Worm (Caenorhabditis elegans): ENCODE data around the gene wnk-1.
"Not testable (repeated sequence)": the region's sequence is repeated elsewhere in the genome, so short reads cannot be mapped to it uniquely, and the experiment has no call there.

wnk-1 gene

ce11 chrIV:9169764-9170163 lies 30.1 kb upstream of the wnk-1 start:
- TF ChIP-seq ets-7 (tag; optimal IDR thresholded peaks at IDR 0.05) (no peak), aly-1 (tag; optimal IDR thresholded peaks at IDR 0.05) (no peak), sea-1 (GFP tag; conservative IDR thresholded peaks at IDR 0.05) (no peak), F13C5.2 (tag; optimal IDR thresholded peaks at IDR 0.05) (no peak), ceh-36 (tag; optimal IDR thresholded peaks at IDR 0.05) (no peak), flt-1 (GFP tag; IDR thresholded peaks at IDR 0.05) (no peak), tbx-11 (GFP tag; IDR thresholded peaks at IDR 0.05) (no peak), tbx-37 (GFP tag; conservative IDR thresholded peaks at IDR 0.05) (no peak), scrt-1 (GFP tag; IDR thresholded peaks at IDR 0.05) (no peak), pes-1 (GFP tag; IDR thresholded peaks at IDR 0.05) (no peak), hmbx-1 (tag; optimal IDR thresholded peaks at IDR 0.05) (no peak), ceh-13 (GFP tag; optimal IDR thresholded peaks at IDR 0.05) (no peak), hmg-4 (GFP tag; optimal IDR thresholded peaks at IDR 0.05) (no peak), B0310.2 (tag; optimal IDR thresholded peaks at IDR 0.05) (no peak), hnd-1 (tag; optimal IDR thresholded peaks at IDR 0.05) (no peak), ama-1 (optimal IDR thresholded peaks at IDR 0.05) (no peak), tra-4 (tag; optimal IDR thresholded peaks at IDR 0.05) (no peak)

- TF ChIP-seq aly-1 (tag; optimal IDR thresholded peaks at IDR 0.05) (no peak), hmg-4 (GFP tag; optimal IDR thresholded peaks at IDR 0.05) (no peak), sea-1 (GFP tag; conservative IDR thresholded peaks at IDR 0.05) (no peak), scrt-1 (GFP tag; IDR thresholded peaks at IDR 0.05) (no peak), tbx-37 (GFP tag; conservative IDR thresholded peaks at IDR 0.05) (no peak), ets-7 (tag; optimal IDR thresholded peaks at IDR 0.05) (no peak), ceh-13 (GFP tag; optimal IDR thresholded peaks at IDR 0.05) (no peak), B0310.2 (tag; optimal IDR thresholded peaks at IDR 0.05) (no peak), hmbx-1 (tag; optimal IDR thresholded peaks at IDR 0.05) (no peak), ceh-36 (tag; optimal IDR thresholded peaks at IDR 0.05) (no peak), F13C5.2 (tag; optimal IDR thresholded peaks at IDR 0.05) (no peak), tra-4 (tag; optimal IDR thresholded peaks at IDR 0.05) (no peak), pes-1 (GFP tag; IDR thresholded peaks at IDR 0.05) (no peak), tbx-11 (GFP tag; IDR thresholded peaks at IDR 0.05) (no peak), hnd-1 (tag; optimal IDR thresholded peaks at IDR 0.05) (no peak), ama-1 (optimal IDR thresholded peaks at IDR 0.05) (no peak), flt-1 (GFP tag; IDR thresholded peaks at IDR 0.05) (no peak)
These were observed 15.4 kb upstream of the wnk-1 start, which contains the start of gene C07C7.1 for ce11 chrIV:9184547-9184946. Gene C07C7.1 (plus strand): TSS chrIV:9184847.

- TF ChIP-seq aly-1 (tag; optimal IDR thresholded peaks at IDR 0.05) (peak; percentile 95), pes-1 (GFP tag; IDR thresholded peaks at IDR 0.05) (peak; percentile 96), ceh-36 (tag; optimal IDR thresholded peaks at IDR 0.05) (peak; percentile 96), ets-7 (tag; optimal IDR thresholded peaks at IDR 0.05) (peak; percentile 87), ama-1 (optimal IDR thresholded peaks at IDR 0.05) (no peak), hmg-4 (GFP tag; optimal IDR thresholded peaks at IDR 0.05) (no peak), B0310.2 (tag; optimal IDR thresholded peaks at IDR 0.05) (peak; percentile 93), tbx-37 (GFP tag; conservative IDR thresholded peaks at IDR 0.05) (peak; percentile 97), ceh-13 (GFP tag; optimal IDR thresholded peaks at IDR 0.05) (peak; percentile 90), flt-1 (GFP tag; IDR thresholded peaks at IDR 0.05) (peak; percentile 96), tbx-11 (GFP tag; IDR thresholded peaks at IDR 0.05) (peak; percentile 96), hnd-1 (tag; optimal IDR thresholded peaks at IDR 0.05) (peak; percentile 85), F13C5.2 (tag; optimal IDR thresholded peaks at IDR 0.05) (peak; percentile 94), tra-4 (tag; optimal IDR thresholded peaks at IDR 0.05) (peak; percentile 89), scrt-1 (GFP tag; IDR thresholded peaks at IDR 0.05) (peak; percentile 96), hmbx-1 (tag; optimal IDR thresholded peaks at IDR 0.05) (peak; percentile 76), sea-1 (GFP tag; conservative IDR thresholded peaks at IDR 0.05) (peak; percentile 95)
These were observed 8.7 kb upstream of the wnk-1 start for ce11 chrIV:9191183-9191582.

- TF ChIP-seq hmg-4 (GFP tag; optimal IDR thresholded peaks at IDR 0.05) = no peak
- no peak for TF ChIP-seq tbx-37 (GFP tag; conservative IDR thresholded peaks at IDR 0.05)
- no peak for TF ChIP-seq B0310.2 (tag; optimal IDR thresholded peaks at IDR 0.05)
- no peak for TF ChIP-seq F13C5.2 (tag; optimal IDR thresholded peaks at IDR 0.05)
- TF ChIP-seq pes-1 (GFP tag; IDR thresholded peaks at IDR 0.05) = no peak
- TF ChIP-seq tra-4 (tag; optimal IDR thresholded peaks at IDR 0.05) = no peak
- no peak for TF ChIP-seq tbx-11 (GFP tag; IDR thresholded peaks at IDR 0.05)
- TF ChIP-seq hmbx-1 (tag; optimal IDR thresholded peaks at IDR 0.05) = no peak
- TF ChIP-seq ama-1 (optimal IDR thresholded peaks at IDR 0.05) = no peak
- TF ChIP-seq flt-1 (GFP tag; IDR thresholded peaks at IDR 0.05) = no peak
- TF ChIP-seq scrt-1 (GFP tag; IDR thresholded peaks at IDR 0.05) = no peak
- no peak for TF ChIP-seq aly-1 (tag; optimal IDR thresholded peaks at IDR 0.05)
- TF ChIP-seq hnd-1 (tag; optimal IDR thresholded peaks at IDR 0.05) = no peak
- TF ChIP-seq ceh-13 (GFP tag; optimal IDR thresholded peaks at IDR 0.05) = no peak
- no peak for TF ChIP-seq ceh-36 (tag; optimal IDR thresholded peaks at IDR 0.05)
- no peak for TF ChIP-seq sea-1 (GFP tag; conservative IDR thresholded peaks at IDR 0.05)
- TF ChIP-seq ets-7 (tag; optimal IDR thresholded peaks at IDR 0.05) = no peak
These were observed 7.4 kb upstream of the wnk-1 start, which contains the start of gene C46C2.5 for ce11 chrIV:9192522-9192921. Gene C46C2.5 (minus strand): TSS chrIV:9192622.

- TF ChIP-seq sea-1 (GFP tag; conservative IDR thresholded peaks at IDR 0.05); tbx-37 (GFP tag; conservative IDR thresholded peaks at IDR 0.05); ceh-13 (GFP tag; optimal IDR thresholded peaks at IDR 0.05): not testable (repeated sequence)
These were observed 5.4 kb upstream of the wnk-1 start, which contains the start of gene C46C2.7 for ce11 chrIV:9194524-9194923. Gene C46C2.7 (plus strand): TSS chrIV:9194824.

- TF ChIP-seq sea-1 (GFP tag; conservative IDR thresholded peaks at IDR 0.05) (no peak), pes-1 (GFP tag; IDR thresholded peaks at IDR 0.05) (no peak), F13C5.2 (tag; optimal IDR thresholded peaks at IDR 0.05) (no peak), B0310.2 (tag; optimal IDR thresholded peaks at IDR 0.05) (no peak), tra-4 (tag; optimal IDR thresholded peaks at IDR 0.05) (no peak), ama-1 (optimal IDR thresholded peaks at IDR 0.05) (no peak), hmbx-1 (tag; optimal IDR thresholded peaks at IDR 0.05) (no peak)
These were observed 3.1 kb upstream of the wnk-1 start for ce11 chrIV:9196755-9197154.

- TF ChIP-seq B0310.2 (tag; optimal IDR thresholded peaks at IDR 0.05) (no peak), ceh-13 (GFP tag; optimal IDR thresholded peaks at IDR 0.05) (no peak), pes-1 (GFP tag; IDR thresholded peaks at IDR 0.05) (no peak), ets-7 (tag; optimal IDR thresholded peaks at IDR 0.05) (no peak), hmg-4 (GFP tag; optimal IDR thresholded peaks at IDR 0.05) (no peak), flt-1 (GFP tag; IDR thresholded peaks at IDR 0.05) (no peak), scrt-1 (GFP tag; IDR thresholded peaks at IDR 0.05) (no peak), tbx-11 (GFP tag; IDR thresholded peaks at IDR 0.05) (no peak), hnd-1 (tag; optimal IDR thresholded peaks at IDR 0.05) (no peak), F13C5.2 (tag; optimal IDR thresholded peaks at IDR 0.05) (no peak), sea-1 (GFP tag; conservative IDR thresholded peaks at IDR 0.05) (no peak), tra-4 (tag; optimal IDR thresholded peaks at IDR 0.05) (no peak), ama-1 (optimal IDR thresholded peaks at IDR 0.05) (no peak), hmbx-1 (tag; optimal IDR thresholded peaks at IDR 0.05) (no peak), aly-1 (tag; optimal IDR thresholded peaks at IDR 0.05) (no peak), ceh-36 (tag; optimal IDR thresholded peaks at IDR 0.05) (no peak), tbx-37 (GFP tag; conservative IDR thresholded peaks at IDR 0.05) (no peak)
These were observed 1.8 kb upstream of the wnk-1 start for ce11 chrIV:9198136-9198535.

All from whole organism, early embryonic.